Fruit fly (Drosophila melanogaster) whole organism, embryonic: ENCODE measurements around the gene fend.
A peak's percentile ranks its signal among the peaks of the same experiment; 100 is the strongest.

ENCODE experiments used
- Bteb2 ChIP-seq: fragments of 200-800 bp; sonication (Bioruptor generic); optimal IDR thresholded peaks from 2 replicates; lab custom pipeline; 2016; ENCODE audit warnings: missing biosample characterization, missing genetic modification characterization
- CG10654 ChIP-seq: fragments of 200-800 bp; sonication (Bioruptor generic); optimal IDR thresholded peaks from 2 replicates; lab custom pipeline; 2016; ENCODE audit warnings: missing biosample characterization, missing genetic modification characterization
- CG11560 ChIP-seq: fragments of 200-800 bp; sonication (Bioruptor generic); IDR thresholded peaks from 3 replicates; pipeline ENCODE4 v1.3.6; 2022; ENCODE audit warnings: missing biosample characterization, missing genetic modification characterization
- CG11696 ChIP-seq: fragments of 200-800 bp; sonication (Bioruptor generic); IDR thresholded peaks from 2 replicates; pipeline ENCODE4 v1.3.6; 2022; ENCODE audit warnings: missing biosample characterization, missing genetic modification characterization
- CG12942 ChIP-seq: fragments of 200-800 bp; sonication (Bioruptor generic); optimal IDR thresholded peaks from 3 replicates; lab custom pipeline; 2016; ENCODE audit warnings: missing biosample characterization, missing genetic modification characterization
- CG15479 ChIP-seq: fragments of 200-800 bp; sonication (Bioruptor generic); optimal IDR thresholded peaks from 3 replicates; lab custom pipeline; 2019; ENCODE audit warnings: missing biosample characterization, mild to moderate bottlenecking, missing genetic modification characterization, moderate library complexity
- CG1603 ChIP-seq: fragments of 200-800 bp; sonication (Bioruptor generic); optimal IDR thresholded peaks from 2 replicates; lab custom pipeline; 2019; ENCODE audit warnings: missing biosample characterization, mild to moderate bottlenecking, missing genetic modification characterization, moderate library complexity
- CG1647 ChIP-seq: fragments of 200-800 bp; sonication (Bioruptor generic); optimal IDR thresholded peaks from 3 replicates; lab custom pipeline; 2016; ENCODE audit warnings: missing biosample characterization, missing genetic modification characterization
- CG2116 ChIP-seq: fragments of 200-800 bp; sonication (Bioruptor generic); optimal IDR thresholded peaks from 3 replicates; lab custom pipeline; 2018; ENCODE audit warnings: missing biosample characterization, mild to moderate bottlenecking, missing genetic modification characterization
- CG30020 ChIP-seq: fragments of 200-800 bp; optimal IDR thresholded peaks from 2 replicates; lab custom pipeline; 2019; ENCODE audit warnings: missing biosample characterization, mild to moderate bottlenecking, missing genetic modification characterization, moderate library complexity
- CG34224 ChIP-seq: fragments of 200-800 bp; sonication (Bioruptor generic); IDR thresholded peaks from 3 replicates; pipeline ENCODE4 v1.3.6; 2022; ENCODE audit warnings: missing biosample characterization, missing genetic modification characterization; ENCODE audit not compliant: partially characterized antibody
- CG3726 ChIP-seq: fragments of 200-800 bp; sonication (Bioruptor generic); IDR thresholded peaks from 3 replicates; pipeline ENCODE4, ENCODE4 v1.3.6; 2022; ENCODE audit warnings: missing biosample characterization, missing genetic modification characterization
- CG3995 ChIP-seq: fragments of 200-800 bp; sonication (Bioruptor generic); optimal IDR thresholded peaks from 3 replicates; lab custom pipeline; 2016; ENCODE audit warnings: missing biosample characterization, missing genetic modification characterization
- CG43689 ChIP-seq: fragments of 200-800 bp; sonication (Bioruptor generic); IDR thresholded peaks from 2 replicates; pipeline ENCODE4 v1.3.6; 2022; ENCODE audit warnings: missing biosample characterization, missing genetic modification characterization
- CG7271 ChIP-seq: fragments of 200-800 bp; sonication (Bioruptor generic); optimal IDR thresholded peaks from 2 replicates; lab custom pipeline; 2018; ENCODE audit warnings: missing biosample characterization, mild to moderate bottlenecking, missing genetic modification characterization, moderate library complexity
- CG8290 ChIP-seq, 3 experiments: fragments of 200-800 bp; sonication (Bioruptor generic); optimal IDR thresholded peaks; 2 replicates each; lab custom pipeline; 2016 to 2019; ENCODE audit warnings: missing biosample characterization in 3 of 3, missing genetic modification characterization in 3 of 3, mild to moderate bottlenecking in 2 of 3, moderate library complexity in 1 of 3
- CG8924 ChIP-seq: fragments of 200-800 bp; optimal IDR thresholded peaks from 3 replicates; lab custom pipeline; 2019; ENCODE audit warnings: missing biosample characterization, mild to moderate bottlenecking, missing genetic modification characterization, moderate library complexity
- CG9876 ChIP-seq: fragments of 200-800 bp; sonication (Bioruptor generic); optimal IDR thresholded peaks from 2 replicates; lab custom pipeline; 2016; ENCODE audit warnings: missing biosample characterization, missing genetic modification characterization
- CkIIα-i1 ChIP-seq: fragments of 200-800 bp; sonication (Bioruptor generic); IDR thresholded peaks from 2 replicates; pipeline ENCODE4 v1.3.6; 2022; ENCODE audit warnings: missing biosample characterization, missing genetic modification characterization
- Dek ChIP-seq: fragments of 200-800 bp; sonication (Bioruptor generic); optimal IDR thresholded peaks from 3 replicates; lab custom pipeline; 2019; ENCODE audit warnings: missing biosample characterization, mild to moderate bottlenecking, missing genetic modification characterization, moderate library complexity
- Doc3 ChIP-seq: fragments of 200-800 bp; sonication (Bioruptor generic); IDR thresholded peaks from 3 replicates; pipeline ENCODE4 v1.3.6; 2022; ENCODE audit warnings: missing biosample characterization, missing genetic modification characterization; ENCODE audit not compliant: partially characterized antibody
- Elba2 ChIP-seq: fragments of 200-800 bp; sonication (Bioruptor generic); optimal IDR thresholded peaks from 3 replicates; lab custom pipeline; 2016; ENCODE audit warnings: missing biosample characterization, missing genetic modification characterization
- Fer3 ChIP-seq: fragments of 200-800 bp; sonication (Bioruptor generic); optimal IDR thresholded peaks from 2 replicates; lab custom pipeline; 2018; ENCODE audit warnings: missing biosample characterization, mild to moderate bottlenecking, missing genetic modification characterization, moderate library complexity
- NK7.1 ChIP-seq: fragments of 200-800 bp; sonication (Bioruptor generic); optimal IDR thresholded peaks from 3 replicates; lab custom pipeline; 2016; ENCODE audit warnings: missing biosample characterization, missing genetic modification characterization
- Pdp1 ChIP-seq, 2 experiments: fragments of 200-800 bp; sonication (Bioruptor generic); optimal IDR thresholded peaks; 3 replicates each; lab custom pipeline; 2016; ENCODE audit warnings: missing biosample characterization in 2 of 2, missing genetic modification characterization in 2 of 2, mild to moderate bottlenecking in 1 of 2, moderate library complexity in 1 of 2
- Tbp ChIP-seq: fragments of >200 bp; optimal IDR thresholded peaks from 2 replicates; lab custom pipeline; 2018; ENCODE audit warnings: missing biosample characterization, missing genetic modification characterization
- Trl ChIP-seq, 3 experiments: fragments of >200 bp in 2 of 3; fragments of 200-800 bp in 1 of 3; sonication (Bioruptor generic) in 1 of 3; optimal IDR thresholded peaks; 2 replicates in 1 of 3; 3 replicates in 2 of 3; lab custom pipeline; 2016 to 2017; ENCODE audit warnings: missing biosample characterization in 1 of 3, missing genetic modification characterization in 1 of 3
- YL-1 ChIP-seq: fragments of 200-800 bp; sonication (Bioruptor generic); optimal IDR thresholded peaks from 3 replicates; lab custom pipeline; 2017; ENCODE audit warnings: missing biosample characterization, mild to moderate bottlenecking, missing genetic modification characterization
- cg ChIP-seq: fragments of 200-800 bp; sonication (Bioruptor generic); optimal IDR thresholded peaks from 3 replicates; lab custom pipeline; 2019; ENCODE audit warnings: missing biosample characterization, mild to moderate bottlenecking, missing genetic modification characterization, moderate library complexity
- chn ChIP-seq: fragments of 200-800 bp; sonication (Bioruptor generic); optimal IDR thresholded peaks from 2 replicates; lab custom pipeline; 2016; ENCODE audit warnings: missing biosample characterization, missing genetic modification characterization
- crc ChIP-seq: fragments of 200-800 bp; sonication (Bioruptor generic); optimal IDR thresholded peaks from 2 replicates; lab custom pipeline; 2016; ENCODE audit warnings: missing biosample characterization, missing genetic modification characterization
- cwo ChIP-seq: fragments of 200-800 bp; sonication (Bioruptor generic); optimal IDR thresholded peaks from 3 replicates; lab custom pipeline; 2017; ENCODE audit warnings: missing biosample characterization, missing genetic modification characterization, mild to moderate bottlenecking, moderate library complexity, missing genetic modification reagents
- ham ChIP-seq: fragments of 200-800 bp; sonication (Bioruptor generic); IDR thresholded peaks from 2 replicates; pipeline ENCODE4 v1.3.6; 2022; ENCODE audit warnings: missing biosample characterization, missing genetic modification characterization
- ind ChIP-seq: fragments of 200-800 bp; sonication (Bioruptor generic); optimal IDR thresholded peaks from 3 replicates; lab custom pipeline; 2016; ENCODE audit warnings: missing biosample characterization, missing genetic modification characterization
- insv ChIP-seq, 2 experiments: fragments of 200-800 bp; sonication (Bioruptor generic); optimal IDR thresholded peaks; 3 replicates each; lab custom pipeline; 2016 to 2018; ENCODE audit warnings: missing biosample characterization in 2 of 2, missing genetic modification characterization in 2 of 2
- kay ChIP-seq: fragments of 200-800 bp; sonication (Bioruptor generic); optimal IDR thresholded peaks from 2 replicates; lab custom pipeline; 2016; ENCODE audit warnings: missing biosample characterization, missing genetic modification characterization
- nom ChIP-seq: fragments of 200-800 bp; sonication (Bioruptor generic); optimal IDR thresholded peaks from 2 replicates; lab custom pipeline; 2017; ENCODE audit warnings: missing biosample characterization, missing genetic modification characterization, mild to moderate bottlenecking, moderate library complexity, missing genetic modification reagents
- pan ChIP-seq, 4 experiments: fragments of >200 bp in 3 of 4; fragments of 200-800 bp in 1 of 4; sonication (Bioruptor generic) in 1 of 4; optimal IDR thresholded peaks in 3 of 4; IDR thresholded peaks in 1 of 4; 2 replicates each; pipeline versions ENCODE4 v1.3.6 to Lab custom; 2017 to 2022; ENCODE audit warnings: missing biosample characterization in 2 of 4, missing genetic modification characterization in 2 of 4, mixed read lengths in 1 of 4
- sens ChIP-seq: fragments of 200-800 bp; sonication (Bioruptor generic); peaks from one replicate; lab custom pipeline; 2016; ENCODE audit warnings: missing biosample characterization, missing genetic modification characterization
- seq ChIP-seq: fragments of 200-800 bp; sonication (Bioruptor generic); IDR thresholded peaks from 2 replicates; pipeline ENCODE4 v1.3.6; 2022; ENCODE audit warnings: missing biosample characterization, missing genetic modification characterization
- sr ChIP-seq: fragments of 200-800 bp; sonication (Bioruptor generic); IDR thresholded peaks from 3 replicates; pipeline ENCODE4 v1.3.6; 2022; ENCODE audit warnings: missing biosample characterization, missing genetic modification characterization
- stwl ChIP-seq: fragments of 200-800 bp; sonication (Bioruptor generic); optimal IDR thresholded peaks from 3 replicates; lab custom pipeline; 2018; ENCODE audit warnings: missing biosample characterization, mild to moderate bottlenecking, missing genetic modification characterization, moderate library complexity
- trh ChIP-seq: fragments of 200-800 bp; sonication (Bioruptor generic); optimal IDR thresholded peaks from 2 replicates; lab custom pipeline; 2016; ENCODE audit warnings: missing biosample characterization, missing genetic modification characterization
- tx ChIP-seq: fragments of 200-800 bp; sonication (Bioruptor generic); optimal IDR thresholded peaks from 2 replicates; lab custom pipeline; 2016; ENCODE audit warnings: missing biosample characterization, missing genetic modification characterization
- vfl ChIP-seq: fragments of 200-800 bp; sonication (Bioruptor generic); optimal IDR thresholded peaks from 2 replicates; lab custom pipeline; 2016; ENCODE audit warnings: missing biosample characterization, missing genetic modification characterization
- vvl ChIP-seq: fragments of 200-800 bp; sonication (Bioruptor generic); IDR thresholded peaks from 2 replicates; pipeline ENCODE4 v1.3.6; 2022; ENCODE audit warnings: missing biosample characterization, missing genetic modification characterization

The fend gene

DNA sequence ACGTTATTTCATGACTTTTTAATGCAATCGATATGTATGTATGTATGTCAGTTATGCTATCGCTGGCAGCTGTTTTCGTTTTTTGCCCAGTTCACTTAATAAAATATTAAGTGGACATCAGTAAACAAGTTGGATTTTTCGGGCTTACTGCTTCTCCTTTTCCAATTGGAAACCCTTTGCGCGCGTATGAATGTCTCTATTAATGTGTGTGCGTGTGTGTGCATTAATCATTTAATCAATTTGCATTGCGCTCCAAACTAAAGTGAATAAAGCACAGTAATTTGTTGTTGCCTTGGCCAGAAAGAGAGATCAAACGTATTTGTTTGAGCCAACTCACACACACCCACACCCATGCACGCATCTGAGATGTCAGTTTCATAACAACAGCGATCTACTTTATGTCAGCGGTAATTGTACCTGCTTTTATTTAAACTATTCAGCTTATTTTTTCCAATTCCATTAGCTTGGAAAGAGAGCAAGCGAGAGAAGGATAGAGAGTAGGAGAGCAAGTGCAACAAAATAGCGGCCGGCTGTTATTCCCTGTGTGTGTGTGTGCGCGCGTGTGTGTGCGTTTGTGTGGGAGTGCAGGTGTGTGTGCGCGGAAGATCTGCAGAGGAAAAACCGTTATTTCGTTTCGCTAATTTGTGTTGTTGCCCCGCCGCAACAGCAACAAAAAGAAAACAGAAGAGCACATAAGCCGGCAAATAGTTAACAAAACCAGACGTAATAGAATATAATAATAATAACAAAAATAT lies 24.6 kb downstream of the fend start:
- TF ChIP-seq NK7.1, result no peak
- TF ChIP-seq insv (GFP tag; optimal IDR thresholded peaks at IDR 0.05; lab: Kevin White, UChicago), result peak in 1 of 2 experiments; percentile 86
- TF ChIP-seq CG8924, result peak; percentile 22
- peak; percentile 75 for TF ChIP-seq cg (GFP tag; lab: Kevin White, UChicago)
- no peak for TF ChIP-seq stwl (tag; lab: Kevin White, UChicago)
- TF ChIP-seq pan (optimal IDR thresholded peaks at IDR 0.05; lab: Kevin White, UChicago), result no peak
- TF ChIP-seq pan (GFP tag; optimal IDR thresholded peaks at IDR 0.05 in 1 of 2, IDR thresholded peaks at IDR 0.05 in 1 of 2), result no peak
- TF ChIP-seq seq (GFP tag; lab: Robert Waterston, UW), result no peak
- TF ChIP-seq CG11560, result no peak
- TF ChIP-seq ham (GFP tag; lab: Robert Waterston, UW), result no peak
- TF ChIP-seq sens (GFP tag; lab: Kevin White, UChicago), result peak; percentile 53
- TF ChIP-seq ind (GFP tag; lab: Kevin White, UChicago), result no peak
- 0 out of 3 replicates have a peak, but pooled peaks have one; percentile 10 for TF ChIP-seq CG34224 (GFP tag; lab: Robert Waterston, UW)
- 0 out of 2 replicates have a peak, but pooled peaks have one; percentile 12 for TF ChIP-seq vvl (GFP tag; lab: Robert Waterston, UW)
- TF ChIP-seq Pdp1 (GFP tag; optimal IDR thresholded peaks at IDR 0.05; lab: Kevin White, UChicago), result peak in 1 of 2 experiments; percentile 10
- TF ChIP-seq nom, result no peak
- TF ChIP-seq Trl (optimal IDR thresholded peaks at IDR 0.05; lab: Kevin White, UChicago), result peak; percentile 41 to 61
- TF ChIP-seq Trl (GFP tag; optimal IDR thresholded peaks at IDR 0.05; lab: Kevin White, UChicago), result no peak
- TF ChIP-seq CG2116, result no peak
- no peak for TF ChIP-seq CG43689 (GFP tag; lab: Robert Waterston, UW)

DNA sequence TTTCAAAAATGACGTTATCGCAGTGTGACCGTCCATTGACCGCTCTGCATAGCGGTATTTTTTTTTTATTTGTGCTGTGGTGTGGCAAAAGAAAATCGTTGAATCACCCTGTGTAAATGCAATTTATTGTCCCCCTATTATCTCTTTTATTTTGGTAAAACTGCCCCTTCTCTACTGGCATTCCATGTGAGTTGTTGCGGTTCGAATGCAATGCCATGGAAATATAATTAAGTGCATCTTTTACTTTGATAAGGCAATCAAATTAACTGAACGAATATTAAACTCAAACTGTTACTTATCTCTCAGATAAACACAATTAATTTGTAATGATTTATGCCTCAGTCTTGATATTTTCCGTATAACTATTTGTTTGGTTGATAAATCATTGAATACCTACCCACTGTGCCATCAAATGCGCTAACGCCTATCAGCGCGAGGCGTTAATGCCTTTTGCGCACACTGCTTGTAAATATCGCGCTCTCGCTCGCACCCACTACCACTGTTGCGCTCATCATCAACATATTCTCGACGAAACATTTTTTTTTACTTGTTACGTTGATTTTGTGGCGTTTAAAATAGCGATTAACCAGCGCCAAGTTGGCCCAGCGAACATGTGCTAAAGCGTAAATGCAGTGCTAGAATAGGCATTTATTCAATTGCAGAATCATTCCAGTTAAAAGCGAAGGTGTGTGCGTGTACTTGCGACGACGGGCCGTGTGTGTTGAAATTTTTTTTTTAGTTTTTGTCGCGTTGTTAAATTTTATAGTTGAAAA lies 25.6 kb downstream of the fend start:
- TF ChIP-seq Elba2 (peak; percentile 11), tx (GFP tag; lab: Kevin White, UChicago) (peak; percentile 53), CG9876 (no peak), vfl (GFP tag; lab: Kevin White, UChicago) (no peak), CG11696 (no peak), CG1647 (GFP tag; lab: Kevin White, UChicago) (no peak), CG15479 (GFP tag; lab: Kevin White, UChicago) (peak; percentile 75), CkIIα-i1 (GFP tag; lab: Robert Waterston, UW) (no peak), Tbp (GFP tag; lab: Kevin White, UChicago) (no peak), CG1603 (tag; lab: Kevin White, UChicago) (peak; percentile 66), YL-1 (GFP tag; lab: Kevin White, UChicago) (peak; percentile 32), CG30020 (tag; lab: Kevin White, UChicago) (peak; percentile 51), trh (no peak), crc (GFP tag; lab: Kevin White, UChicago) (no peak), Bteb2 (GFP tag; lab: Kevin White, UChicago) (peak; percentile 26), Fer3 (tag; lab: Kevin White, UChicago) (peak; percentile 18), CG3995 (GFP tag; lab: Kevin White, UChicago) (no peak), CG10654 (GFP tag; lab: Kevin White, UChicago) (peak; percentile 19), Doc3 (no peak), CG8290 (GFP tag; optimal IDR thresholded peaks at IDR 0.05; lab: Kevin White, UChicago) (no peak), CG8290 (tag; optimal IDR thresholded peaks at IDR 0.05; lab: Kevin White, UChicago) (peak; percentile 12 to 63), kay (GFP tag; lab: Kevin White, UChicago) (no peak), CG7271 (tag; lab: Kevin White, UChicago) (no peak), CG12942 (GFP tag; lab: Kevin White, UChicago) (peak; percentile 21), CG3726 (GFP tag; lab: Robert Waterston, UW) (no peak), sr (GFP tag; lab: Robert Waterston, UW) (no peak), chn (peak; percentile 52), Dek (tag; lab: Kevin White, UChicago) (peak; percentile 37), cwo (GFP tag; lab: Kevin White, UChicago) (no peak)
